Worm (Caenorhabditis elegans): Measurements from ENCODE around the gene F54F2.14.
A peak's percentile ranks its signal among the peaks of the same experiment; 100 is the strongest.

F54F2.14 gene

DNA sequence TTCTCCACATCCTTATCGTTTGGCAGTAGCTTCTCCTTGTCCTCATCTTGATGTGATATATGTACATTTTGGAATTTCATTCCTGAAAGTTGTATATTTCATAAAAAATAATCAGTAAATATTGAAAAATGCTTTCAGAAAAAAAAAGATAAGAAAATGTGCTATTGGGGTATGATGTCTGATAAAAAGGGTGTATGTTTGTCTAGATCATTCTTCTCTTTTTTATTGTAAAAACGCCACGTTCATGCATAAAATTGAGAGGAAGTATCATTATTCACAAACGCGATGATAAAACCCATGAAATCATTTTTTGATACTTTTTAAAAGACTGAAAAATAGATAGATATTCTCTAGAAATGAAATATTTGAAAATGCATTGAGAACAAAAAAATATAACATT is 42.7 kb upstream of the F54F2.14 start (continued):
- no peak for TF ChIP-seq ztf-11 (tag; optimal IDR thresholded peaks at IDR 0.05)
- TF ChIP-seq lin-38 (GFP tag; IDR thresholded peaks at IDR 0.05), result no peak
- TF ChIP-seq spr-3 (GFP tag; optimal IDR thresholded peaks at IDR 0.05), result no peak
- TF ChIP-seq nhr-237 (tag; optimal IDR thresholded peaks at IDR 0.05), result no peak
- no peak for TF ChIP-seq gei-8 (GFP tag; optimal IDR thresholded peaks at IDR 0.05)
- TF ChIP-seq saeg-2 (GFP tag; IDR thresholded peaks at IDR 0.05), result no peak
- TF ChIP-seq jun-1 (tag; optimal IDR thresholded peaks at IDR 0.05), result no peak
- no peak for TF ChIP-seq nhr-11 (tag; optimal IDR thresholded peaks at IDR 0.05)
- no peak for TF ChIP-seq zag-1 (tag; optimal IDR thresholded peaks at IDR 0.05)
- TF ChIP-seq php-3 (GFP tag; IDR thresholded peaks at IDR 0.05), result peak; percentile 93
- no peak for TF ChIP-seq arid-1 (GFP tag; conservative IDR thresholded peaks at IDR 0.05)
- TF ChIP-seq nhr-76 (tag; optimal IDR thresholded peaks at IDR 0.05), result no peak
- peak; percentile 71 for TF ChIP-seq dmd-6 (GFP tag; IDR thresholded peaks at IDR 0.05)
- TF ChIP-seq Y105C5A.15 (GFP tag; IDR thresholded peaks at IDR 0.05), result no peak
- no peak for TF ChIP-seq hif-1 (tag; optimal IDR thresholded peaks at IDR 0.05)
- TF ChIP-seq aha-1 (tag), result no peak
- TF ChIP-seq daf-19 (GFP tag; conservative IDR thresholded peaks at IDR 0.05), result no peak
- no peak for TF ChIP-seq mdt-29 (GFP tag; IDR thresholded peaks at IDR 0.05)
- no peak for TF ChIP-seq madf-9 (GFP tag; conservative IDR thresholded peaks at IDR 0.05)
- TF ChIP-seq nhr-10 (tag; optimal IDR thresholded peaks at IDR 0.05), result no peak
- no peak for TF ChIP-seq dpl-1 (GFP tag; optimal IDR thresholded peaks at IDR 0.05)
- TF ChIP-seq ZK337.2 (GFP tag; IDR thresholded peaks at IDR 0.05), result no peak
- TF ChIP-seq daf-8 (GFP tag; IDR thresholded peaks at IDR 0.05), result no peak
- TF ChIP-seq mxl-2 (GFP tag; conservative IDR thresholded peaks at IDR 0.05), result no peak
- TF ChIP-seq cey-2 (tag; optimal IDR thresholded peaks at IDR 0.05; ENCODE audit: borderline replicate concordance, insufficient read depth), result no peak
- TF ChIP-seq ceh-62 (tag; optimal IDR thresholded peaks at IDR 0.05), result no peak
- no peak for TF ChIP-seq lir-3 (tag; optimal IDR thresholded peaks at IDR 0.05)
- peak; percentile 24 for TF ChIP-seq nhr-48 (tag; optimal IDR thresholded peaks at IDR 0.05)
- TF ChIP-seq D1046.2 (GFP tag; IDR thresholded peaks at IDR 0.05), result no peak
- no peak for TF ChIP-seq dmd-9 (GFP tag; IDR thresholded peaks at IDR 0.05)
- TF ChIP-seq nhr-102 (tag; optimal IDR thresholded peaks at IDR 0.05), result no peak
- TF ChIP-seq dve-1 (tag; optimal IDR thresholded peaks at IDR 0.05; ENCODE audit: insufficient read depth), result peak; percentile 83
- peak in 1 of 2 experiments; percentile 43 for TF ChIP-seq mdl-1 (tag; optimal IDR thresholded peaks at IDR 0.05)
- no peak for TF ChIP-seq T26A8.4 (GFP tag; IDR thresholded peaks at IDR 0.05)
- no peak for TF ChIP-seq Y75B8A.6 (GFP tag; IDR thresholded peaks at IDR 0.05)
- no peak for TF ChIP-seq F44E2.7 (GFP tag; IDR thresholded peaks at IDR 0.05)
- no peak for TF ChIP-seq vab-7 (GFP tag; IDR thresholded peaks at IDR 0.05)
- peak; percentile 92 for TF ChIP-seq pqm-1 (tag; optimal IDR thresholded peaks at IDR 0.05)
- TF ChIP-seq lin-39 (tag; optimal IDR thresholded peaks at IDR 0.05), result no peak
- TF ChIP-seq mes-2 (tag; optimal IDR thresholded peaks at IDR 0.05; ENCODE audit: poor library complexity, severe bottlenecking), result no peak
- TF ChIP-seq ceh-20 (GFP tag; IDR thresholded peaks at IDR 0.05), result no peak
- no peak for TF ChIP-seq nhr-111 (GFP tag; optimal IDR thresholded peaks at IDR 0.05)
- TF ChIP-seq egl-27 (tag; optimal IDR thresholded peaks at IDR 0.05), result no peak
- peak; percentile 11 for TF ChIP-seq nhr-6 (tag; optimal IDR thresholded peaks at IDR 0.05)
- TF ChIP-seq ztf-7 (tag; optimal IDR thresholded peaks at IDR 0.05), result no peak
- TF ChIP-seq lin-13 (GFP tag; optimal IDR thresholded peaks at IDR 0.05), result no peak
- no peak for TF ChIP-seq zip-11 (GFP tag; IDR thresholded peaks at IDR 0.05)
- no peak for TF ChIP-seq F37D6.2 (tag; optimal IDR thresholded peaks at IDR 0.05)
- no peak for TF ChIP-seq R02D3.7 (tag; optimal IDR thresholded peaks at IDR 0.05)
- peak; percentile 48 for TF ChIP-seq nhr-77 (tag; optimal IDR thresholded peaks at IDR 0.05)
- TF ChIP-seq madf-5 (GFP tag; IDR thresholded peaks at IDR 0.05), result no peak
- TF ChIP-seq daf-16 (GFP tag; optimal IDR thresholded peaks at IDR 0.05), result no peak
- peak; percentile 67 for TF ChIP-seq daf-16 (tag; optimal IDR thresholded peaks at IDR 0.05)
